Worm (Caenorhabditis elegans): ENCODE measurements around the gene fbxa-10.

DNA sequence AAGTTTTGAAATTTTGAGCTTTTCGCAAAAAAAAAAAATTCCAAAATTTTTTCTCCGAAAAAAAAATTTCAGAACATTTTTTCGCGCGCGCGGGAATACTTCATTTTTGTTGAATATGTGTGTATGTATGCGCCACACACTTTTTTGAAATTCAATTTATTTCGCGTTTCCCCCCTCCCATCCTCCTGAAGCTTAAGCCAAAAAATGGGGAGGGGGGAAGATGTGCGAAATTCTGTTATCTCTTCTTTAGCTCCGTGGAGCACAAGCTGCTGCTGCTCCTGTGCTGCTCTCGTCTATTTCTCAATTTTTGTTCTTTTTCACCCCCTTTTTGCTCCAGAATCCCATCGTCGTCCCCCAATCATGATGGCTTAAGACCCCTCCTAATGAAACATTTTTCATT, 37.4 kb downstream of the fbxa-10 start:
- no peak for TF ChIP-seq lin-38 (GFP tag; IDR thresholded peaks at IDR 0.05)
- TF ChIP-seq R02D3.7 (tag; optimal IDR thresholded peaks at IDR 0.05): no peak
- no peak for TF ChIP-seq F37D6.2 (tag; optimal IDR thresholded peaks at IDR 0.05)
